Fruit fly (Drosophila melanogaster) whole organism: ENCODE measurements around the gene CG6420.

Experiments
- CG8478 ChIP-seq: fragments of >200 bp; optimal IDR thresholded peaks from 2 replicates; lab custom pipeline; 2018; ENCODE audit warnings: inconsistent platforms
- Dll ChIP-seq: fragments of >200 bp; optimal IDR thresholded peaks from 2 replicates; lab custom pipeline; 2017
- pan ChIP-seq: fragments of >200 bp; optimal IDR thresholded peaks from 2 replicates; lab custom pipeline; 2017
- psq ChIP-seq: fragments of >200 bp; optimal IDR thresholded peaks from 2 replicates; lab custom pipeline; 2017
- usp ChIP-seq: fragments of >200 bp; optimal IDR thresholded peaks from 2 replicates; lab custom pipeline; 2017; ENCODE audit warnings: missing biosample characterization, missing genetic modification characterization, mixed read lengths

- TF ChIP-seq usp (no peak), psq (lab: Kevin White, UChicago) (no peak), CG8478 (lab: Kevin White, UChicago) (no peak), Dll (lab: Kevin White, UChicago) (no peak), pan (no peak)
Observed at dm6 chr3R:26700125-26700524, 24.9 kb downstream of the CG6420 start.
